Worm (Caenorhabditis elegans) whole organism, L2 larva: Measurements from ENCODE around the gene cwf-19L2.

Experiments
- ama-1 ChIP-seq: fragments of 150-350 bp; optimal IDR thresholded peaks from 2 replicates; lab custom pipeline; 2018; ENCODE audit warnings: inconsistent platforms
- ceh-82 ChIP-seq: fragments of 150-350 bp; optimal IDR thresholded peaks from 2 replicates; lab custom pipeline; 2014; ENCODE audit warnings: missing biosample characterization, missing genetic modification characterization
- lin-11 ChIP-seq: fragments of 150-350 bp; sonication (generic microtip); optimal IDR thresholded peaks from 2 replicates; lab custom pipeline; 2014; ENCODE audit warnings: missing biosample characterization, missing genetic modification characterization, inconsistent platforms, mixed read lengths
- unc-62 ChIP-seq: fragments of 150-350 bp; optimal IDR thresholded peaks from 2 replicates; lab custom pipeline; 2014; ENCODE audit warnings: missing biosample characterization, missing genetic modification reagents, missing genetic modification characterization

- TF ChIP-seq ama-1 (lab: Kevin White, UChicago): no peak
- no peak for TF ChIP-seq unc-62 (GFP tag; lab: Kevin White, UChicago)
- TF ChIP-seq lin-11 (tag; lab: Kevin White, UChicago): no peak
- TF ChIP-seq ceh-82: no peak
Observed at ce11 chrIII:7349075-7349474, 55.6 kb downstream of the cwf-19L2 start, which contains the start of gene gos-28.
